Fruit fly (Drosophila melanogaster) whole organism: ENCODE results near the gene Caf1-55.
A peak's percentile ranks its signal among the peaks of the same experiment; 100 is the strongest.

Experiments
- CG8478 ChIP-seq: fragments of >200 bp; optimal IDR thresholded peaks from 2 replicates; lab custom pipeline; 2018; ENCODE audit warnings: inconsistent platforms
- Dll ChIP-seq: fragments of >200 bp; optimal IDR thresholded peaks from 2 replicates; lab custom pipeline; 2017
- EcR ChIP-seq, 2 experiments: fragments of >200 bp; optimal IDR thresholded peaks; 2 replicates each; lab custom pipeline; 2017; ENCODE audit warnings: missing biosample characterization in 2 of 2, missing genetic modification characterization in 2 of 2, missing genetic modification reagents in 2 of 2
- pan ChIP-seq: fragments of >200 bp; optimal IDR thresholded peaks from 2 replicates; lab custom pipeline; 2017
- psq ChIP-seq: fragments of >200 bp; optimal IDR thresholded peaks from 2 replicates; lab custom pipeline; 2017
- usp ChIP-seq: fragments of >200 bp; optimal IDR thresholded peaks from 2 replicates; lab custom pipeline; 2017; ENCODE audit warnings: missing biosample characterization, missing genetic modification characterization, mixed read lengths

Gene Caf1-55

DNA sequence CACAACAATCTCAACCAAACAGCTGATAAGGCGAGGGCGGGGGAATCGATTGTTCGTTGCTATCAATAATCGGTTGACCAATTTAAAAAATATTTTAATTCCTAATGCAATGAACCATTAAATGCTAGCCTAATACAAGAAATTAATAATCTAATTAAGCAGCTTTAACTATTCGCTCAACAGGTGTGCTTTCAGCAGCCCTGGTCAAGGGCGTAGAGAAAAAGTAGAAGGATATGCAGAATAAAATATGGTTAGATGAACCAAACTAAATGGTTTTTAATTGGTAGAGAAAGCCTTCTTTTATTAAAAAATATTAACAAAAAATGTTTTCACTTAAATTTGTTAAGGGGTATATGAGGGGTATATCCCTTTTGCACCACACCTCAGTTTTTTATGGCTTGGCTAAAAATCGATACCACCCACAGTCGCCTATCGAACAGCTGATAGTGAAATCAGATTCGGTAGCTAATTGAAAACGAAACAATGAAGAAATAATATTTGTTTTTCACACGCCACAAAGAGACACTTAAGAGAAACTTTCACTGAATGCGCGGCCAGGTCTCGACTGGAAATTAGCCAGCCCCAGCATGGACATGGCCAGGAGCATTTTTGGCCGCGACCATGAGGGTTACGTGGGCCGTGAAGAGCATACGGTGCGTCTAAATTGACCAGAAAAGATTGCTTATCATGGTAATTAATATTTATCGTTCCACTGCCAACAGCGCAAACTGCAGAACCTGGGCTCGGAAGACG is 6.4 kb upstream of the Caf1-55 start, which contains the start of the genes SIDL and CG12241:
SIDL (minus strand) TSS at position 51 of the 753 bp plus-strand sequence.
CG12241 (plus strand) TSS at position 433 of the 753 bp plus-strand sequence.
- TF ChIP-seq CG8478 (lab: Kevin White, UChicago) (no peak), Dll (lab: Kevin White, UChicago) (no peak), EcR (GFP tag; optimal IDR thresholded peaks at IDR 0.05; lab: Kevin White, UChicago) (no peak), usp (GFP tag; lab: Kevin White, UChicago) (no peak), psq (lab: Kevin White, UChicago) (no peak), pan (lab: Kevin White, UChicago) (no peak)

DNA sequence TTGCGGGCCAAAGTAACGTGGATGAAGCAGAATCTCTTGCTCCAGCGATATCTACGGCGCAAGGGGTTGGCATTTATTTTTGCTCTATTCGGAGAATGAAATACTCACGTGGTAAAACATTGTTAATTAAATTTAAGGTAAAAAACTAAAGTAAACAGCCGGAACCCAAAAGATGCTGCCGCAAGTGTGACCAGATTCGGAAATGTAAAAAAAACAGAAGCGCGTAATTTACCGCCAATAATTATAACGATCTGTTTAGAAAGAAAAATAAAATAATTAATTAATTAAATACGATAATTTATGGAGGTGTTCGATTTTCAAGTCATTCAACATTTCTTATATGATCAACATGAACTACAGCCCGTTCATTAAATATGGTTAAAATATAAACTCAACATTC is 2.4 kb upstream of the Caf1-55 start, which contains the start of gene Polr2G:
Polr2G (minus strand) TSS at position 208 of the 400 bp plus-strand sequence.
- TF ChIP-seq usp (GFP tag; lab: Kevin White, UChicago), result no peak
- no peak for TF ChIP-seq psq (lab: Kevin White, UChicago)
- TF ChIP-seq pan (lab: Kevin White, UChicago), result no peak
- no peak for TF ChIP-seq EcR (GFP tag; optimal IDR thresholded peaks at IDR 0.05; lab: Kevin White, UChicago)
- no peak for TF ChIP-seq CG8478 (lab: Kevin White, UChicago)
- TF ChIP-seq Dll (lab: Kevin White, UChicago), result no peak

DNA sequence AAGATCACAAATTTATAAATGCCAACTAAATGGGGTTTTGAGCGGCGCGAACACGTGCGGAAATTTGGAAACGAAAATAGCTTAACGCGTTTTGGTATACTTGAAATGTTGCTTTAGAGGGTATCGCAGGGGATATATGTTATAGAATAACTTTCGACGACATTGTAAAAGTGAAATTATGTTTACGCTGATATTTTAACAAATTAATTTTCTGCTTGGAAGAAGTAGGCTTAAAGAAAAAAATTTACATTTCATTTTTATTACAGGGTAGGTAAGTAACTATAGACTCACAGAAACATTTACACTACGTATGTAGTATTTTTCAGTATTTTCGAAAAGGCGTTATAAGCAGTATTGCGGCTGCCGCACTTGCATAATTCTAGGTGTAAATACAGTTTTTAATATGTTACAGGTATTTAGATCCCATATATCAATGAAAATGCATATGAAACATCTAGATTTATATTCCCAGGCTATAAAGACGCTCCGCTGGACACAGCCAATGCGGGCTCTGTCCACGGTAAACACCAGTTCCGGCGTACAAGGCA is 4.0 kb downstream of the Caf1-55 start, which contains the start of the genes Art3 and mRpS10:
Art3 (minus strand) TSS at position 80 of the 548 bp plus-strand sequence.
mRpS10 (plus strand) TSS at position 337 of the 548 bp plus-strand sequence.
- no peak for TF ChIP-seq Dll (lab: Kevin White, UChicago)
- peak; percentile 98 for TF ChIP-seq pan (lab: Kevin White, UChicago)
- TF ChIP-seq CG8478 (lab: Kevin White, UChicago), result no peak
- TF ChIP-seq EcR (GFP tag; optimal IDR thresholded peaks at IDR 0.05; lab: Kevin White, UChicago), result no peak
- TF ChIP-seq psq (lab: Kevin White, UChicago), result no peak

DNA sequence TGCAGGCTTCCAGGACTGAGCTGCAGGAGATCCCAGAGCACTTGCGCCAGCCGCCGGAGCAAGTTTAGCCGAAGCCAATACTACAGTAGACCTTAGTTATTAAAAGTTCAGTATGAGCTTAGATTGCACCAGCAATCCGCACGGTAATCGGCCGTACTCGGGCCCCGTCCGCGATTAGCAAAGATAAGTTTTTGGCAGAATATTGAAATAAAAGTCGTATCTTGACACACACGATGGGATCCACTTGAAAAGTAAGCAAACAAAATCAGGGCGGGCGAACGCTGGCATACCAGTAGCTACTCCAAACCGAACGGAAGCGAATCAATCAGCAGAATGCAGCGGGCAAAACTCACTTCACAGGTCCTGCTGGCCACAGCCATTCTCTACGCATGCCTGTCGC is 4.9 kb downstream of the Caf1-55 start, which contains the start of gene CG34316:
CG34316 (plus strand) TSS at position 301 of the 400 bp plus-strand sequence.
- TF ChIP-seq CG8478 (lab: Kevin White, UChicago) (no peak), usp (GFP tag; lab: Kevin White, UChicago) (no peak), psq (lab: Kevin White, UChicago) (no peak), Dll (lab: Kevin White, UChicago) (no peak), EcR (GFP tag; optimal IDR thresholded peaks at IDR 0.05; lab: Kevin White, UChicago) (no peak), pan (lab: Kevin White, UChicago) (no peak)

DNA sequence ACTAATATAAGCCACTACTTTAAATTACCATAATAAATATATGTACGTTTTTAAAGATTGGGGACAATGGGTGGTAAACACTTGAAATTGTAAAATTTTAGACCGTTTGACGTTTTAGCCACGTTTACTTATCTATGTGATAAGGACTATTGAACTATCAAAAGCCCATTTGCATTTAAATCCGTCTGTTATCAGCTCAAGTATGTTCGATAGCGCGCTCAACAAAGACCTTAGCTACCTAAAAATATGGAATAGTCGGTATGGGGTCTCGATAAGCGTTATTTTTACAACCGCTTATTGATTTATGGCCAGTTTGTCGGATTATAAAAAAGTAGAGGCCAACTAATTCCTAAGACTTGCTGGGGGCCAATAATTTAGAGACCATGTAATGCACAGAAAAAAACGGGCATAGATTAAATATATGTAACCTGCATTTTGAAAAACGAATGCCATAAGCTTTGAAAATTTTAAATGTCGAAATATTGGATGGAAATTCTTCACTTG is 6.3 kb downstream of the Caf1-55 start:
- no peak for TF ChIP-seq Dll (lab: Kevin White, UChicago)
- TF ChIP-seq psq (lab: Kevin White, UChicago), result no peak
- no peak for TF ChIP-seq CG8478 (lab: Kevin White, UChicago)
- no peak for TF ChIP-seq EcR (GFP tag; optimal IDR thresholded peaks at IDR 0.05; lab: Kevin White, UChicago)
- no peak for TF ChIP-seq pan (lab: Kevin White, UChicago)
- TF ChIP-seq usp (GFP tag; lab: Kevin White, UChicago), result no peak

DNA sequence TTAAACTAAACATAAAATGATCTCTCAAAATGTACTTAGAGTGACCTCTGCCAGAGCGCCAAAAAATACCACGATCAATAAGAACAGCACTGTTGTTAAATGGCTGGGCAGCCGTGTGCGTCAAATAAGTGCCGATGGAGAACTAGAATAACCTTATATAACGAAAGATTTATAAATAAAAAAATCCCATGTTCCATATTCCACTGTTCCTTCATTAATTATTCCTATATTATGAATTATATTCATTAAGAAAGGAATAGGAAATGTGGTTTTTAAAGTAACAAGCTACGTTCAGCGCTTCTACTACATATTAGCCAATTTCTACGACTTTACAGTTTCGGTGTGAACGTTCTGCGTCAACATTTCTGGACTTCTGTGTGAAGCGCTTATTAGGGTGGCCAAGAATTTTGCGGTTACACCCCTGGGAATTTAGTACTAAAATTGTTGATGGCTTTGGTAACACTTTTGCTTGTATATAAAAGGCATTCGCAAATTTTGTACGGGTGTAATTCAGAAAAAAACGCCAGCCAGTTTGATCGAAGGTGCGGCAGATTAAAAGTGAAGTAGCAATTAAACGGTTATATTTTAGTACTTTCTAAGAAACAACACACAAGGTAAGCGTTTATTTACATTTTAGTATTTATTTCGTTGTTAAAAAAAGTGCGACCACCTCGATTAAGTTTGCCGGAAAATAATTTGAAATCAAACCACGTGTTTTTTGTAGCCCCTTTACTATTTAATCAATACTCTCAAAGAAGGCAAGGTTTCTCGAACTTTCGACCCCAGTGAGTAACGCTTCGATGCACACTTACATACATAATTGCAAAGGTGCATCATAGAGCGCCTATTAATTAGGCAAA is 17.0 kb downstream of the Caf1-55 start, which contains the start of the genes tefu and Hsc70-4:
tefu (minus strand) TSS at position 51 of the 860 bp plus-strand sequence.
Hsc70-4 (plus strand) TSS at position 502 of the 860 bp plus-strand sequence.
- TF ChIP-seq pan (lab: Kevin White, UChicago), result no peak
- TF ChIP-seq CG8478 (lab: Kevin White, UChicago), result no peak
- TF ChIP-seq usp (GFP tag; lab: Kevin White, UChicago), result no peak
- TF ChIP-seq EcR (GFP tag; optimal IDR thresholded peaks at IDR 0.05; lab: Kevin White, UChicago), result no peak
- no peak for TF ChIP-seq Dll (lab: Kevin White, UChicago)
- no peak for TF ChIP-seq psq (lab: Kevin White, UChicago)

DNA sequence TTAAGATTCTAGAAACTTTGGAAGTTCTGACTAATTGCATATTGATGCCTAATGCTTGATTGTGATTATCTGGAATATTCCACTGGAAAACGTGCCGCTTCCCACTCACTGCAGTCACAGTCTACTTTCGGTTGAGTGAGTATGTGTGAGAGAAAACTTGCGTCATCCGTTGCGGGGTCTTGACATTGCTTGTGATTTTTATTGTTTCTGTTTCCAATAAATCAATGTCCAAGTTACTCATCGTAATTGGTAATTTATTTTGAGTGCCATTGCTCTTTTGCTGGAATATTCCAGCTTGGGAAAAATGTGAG is 17.6 kb downstream of the Caf1-55 start:
- TF ChIP-seq CG8478 (lab: Kevin White, UChicago), result no peak
- TF ChIP-seq usp (GFP tag; lab: Kevin White, UChicago), result no peak
- no peak for TF ChIP-seq Dll (lab: Kevin White, UChicago)
- TF ChIP-seq EcR (GFP tag; optimal IDR thresholded peaks at IDR 0.05; lab: Kevin White, UChicago), result no peak
- TF ChIP-seq pan (lab: Kevin White, UChicago), result no peak
- no peak for TF ChIP-seq psq (lab: Kevin White, UChicago)

DNA sequence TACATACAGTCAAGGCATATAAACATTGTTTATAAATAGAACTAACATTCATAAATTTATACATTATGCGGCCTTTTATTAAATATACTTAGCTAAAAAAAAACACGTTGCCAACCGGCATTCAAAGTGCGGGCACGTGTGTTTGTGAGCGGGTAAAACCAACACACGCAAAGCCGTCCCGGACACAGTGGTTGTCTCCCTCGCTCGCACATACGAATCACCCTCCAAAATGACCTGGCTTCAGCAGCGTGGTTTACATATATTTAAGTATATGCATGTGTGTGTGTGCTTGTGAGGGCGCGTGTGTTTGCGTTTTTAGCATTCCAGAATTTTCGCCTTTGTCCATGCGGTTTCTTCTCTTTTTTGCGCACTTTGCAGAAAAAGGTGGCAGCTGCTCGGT is 18.1 kb downstream of the Caf1-55 start:
- TF ChIP-seq CG8478 (lab: Kevin White, UChicago) (peak; percentile 65), EcR (GFP tag; optimal IDR thresholded peaks at IDR 0.05; lab: Kevin White, UChicago) (no peak), pan (lab: Kevin White, UChicago) (no peak), Dll (lab: Kevin White, UChicago) (no peak)

DNA sequence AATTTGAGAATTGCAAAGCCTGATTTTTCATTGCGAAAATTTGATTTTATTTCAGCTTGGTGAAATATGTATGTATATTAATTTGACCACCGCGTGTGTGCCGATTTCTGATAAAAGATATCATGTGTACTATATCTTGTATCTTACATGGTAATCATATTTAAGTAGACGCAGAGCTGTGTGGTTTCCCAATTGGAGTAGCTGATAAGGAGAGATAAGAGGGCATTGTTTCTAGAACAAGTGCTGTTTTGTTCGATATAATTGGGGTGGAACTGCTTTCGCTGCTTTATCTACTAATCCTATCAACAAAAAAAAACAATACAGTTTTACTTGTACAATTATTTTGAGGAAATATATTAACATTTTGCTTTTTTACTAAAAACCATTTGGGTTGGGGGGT is 21.2 kb downstream of the Caf1-55 start:
- TF ChIP-seq CG8478 (lab: Kevin White, UChicago), result no peak
- TF ChIP-seq EcR (GFP tag; optimal IDR thresholded peaks at IDR 0.05; lab: Kevin White, UChicago), result no peak
- no peak for TF ChIP-seq pan (lab: Kevin White, UChicago)
- TF ChIP-seq usp (GFP tag; lab: Kevin White, UChicago), result no peak
- no peak for TF ChIP-seq Dll (lab: Kevin White, UChicago)
- TF ChIP-seq psq (lab: Kevin White, UChicago), result no peak

DNA sequence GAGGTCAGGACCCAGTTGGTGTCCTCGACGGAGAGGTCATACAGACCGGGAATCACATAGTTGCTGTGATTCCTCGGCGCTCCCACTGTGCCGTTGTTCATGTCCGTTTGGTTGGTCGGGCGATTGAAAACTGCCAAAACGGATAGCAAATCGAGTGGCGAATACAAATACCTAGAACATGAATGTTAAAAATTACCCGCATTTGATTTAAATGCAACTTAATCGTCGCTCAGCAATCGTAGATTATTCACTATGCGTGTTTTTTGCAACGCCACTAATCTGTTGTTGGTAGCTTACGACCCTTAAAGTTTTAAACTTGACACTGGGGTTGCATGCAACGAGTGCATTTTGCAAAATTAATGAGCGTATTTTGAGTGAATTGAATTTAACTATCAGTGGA is 23.7 kb downstream of the Caf1-55 start, which contains the start of gene Amt:
Amt (minus strand) TSS at position 101 of the 400 bp plus-strand sequence.
- TF ChIP-seq Dll (lab: Kevin White, UChicago), result no peak
- TF ChIP-seq psq (lab: Kevin White, UChicago), result no peak
- no peak for TF ChIP-seq usp (GFP tag; lab: Kevin White, UChicago)
- no peak for TF ChIP-seq CG8478 (lab: Kevin White, UChicago)
- TF ChIP-seq pan (lab: Kevin White, UChicago), result no peak
- no peak for TF ChIP-seq EcR (GFP tag; optimal IDR thresholded peaks at IDR 0.05; lab: Kevin White, UChicago)
